Worm (Caenorhabditis elegans) whole organism, L2 larva: ENCODE results near the gene W03B1.3.

Experiments used
- Y55F3AM.14 ChIP-seq: fragments of 200-800 bp; sonication (Bioruptor generic); optimal IDR thresholded peaks from 2 replicates; lab custom pipeline; 2018; ENCODE audit warnings: mild to moderate bottlenecking, missing genetic modification characterization, missing compliant biosample characterization
- ZK546.5 ChIP-seq: sonication (generic microtip); optimal IDR thresholded peaks from 2 replicates; lab custom pipeline; 2017; ENCODE audit warnings: missing biosample characterization, missing genetic modification characterization
- aly-2 ChIP-seq: fragments of 150-350 bp; optimal IDR thresholded peaks from 2 replicates; lab custom pipeline; 2014; ENCODE audit warnings: missing biosample characterization, missing genetic modification characterization
- blmp-1 ChIP-seq: sonication (generic microtip); optimal IDR thresholded peaks from 2 replicates; lab custom pipeline; 2017; ENCODE audit warnings: missing genetic modification characterization, mild to moderate bottlenecking, missing compliant biosample characterization, antibody characterized with exemption, moderate library complexity; ENCODE audit not compliant: insufficient read depth
- ceh-16 ChIP-seq: fragments of 150-350 bp; optimal IDR thresholded peaks from 2 replicates; lab custom pipeline; 2014; ENCODE audit warnings: missing biosample characterization, missing genetic modification characterization
- fos-1 ChIP-seq: fragments of 150-350 bp; optimal IDR thresholded peaks from 2 replicates; lab custom pipeline; 2014; ENCODE audit warnings: missing biosample characterization, missing genetic modification characterization
- lin-11 ChIP-seq: fragments of 150-350 bp; sonication (generic microtip); optimal IDR thresholded peaks from 2 replicates; lab custom pipeline; 2014; ENCODE audit warnings: missing biosample characterization, missing genetic modification characterization, inconsistent platforms, mixed read lengths
- lsy-2 ChIP-seq, 2 experiments: fragments of 150-350 bp in 1 of 2; sonication (generic microtip) in 1 of 2; optimal IDR thresholded peaks; 2 replicates each; lab custom pipeline; 2014 to 2017; ENCODE audit warnings: missing biosample characterization in 2 of 2, missing genetic modification characterization in 2 of 2
- nhr-10 ChIP-seq: sonication (generic microtip); optimal IDR thresholded peaks from 2 replicates; lab custom pipeline; 2017; ENCODE audit warnings: missing biosample characterization, missing genetic modification characterization
- nhr-21 ChIP-seq: fragments of 150-350 bp; optimal IDR thresholded peaks from 2 replicates; lab custom pipeline; 2014; ENCODE audit warnings: missing biosample characterization, missing genetic modification characterization
- peb-1 ChIP-seq: fragments of 150-350 bp; optimal IDR thresholded peaks from 2 replicates; lab custom pipeline; 2014; ENCODE audit warnings: missing biosample characterization, missing genetic modification characterization
- skn-1 ChIP-seq: sonication (generic microtip); optimal IDR thresholded peaks from 2 replicates; lab custom pipeline; 2017; ENCODE audit warnings: missing biosample characterization, missing genetic modification characterization
- sma-9 ChIP-seq, 2 experiments: fragments of 150-350 bp in 1 of 2; sonication (generic microtip) in 1 of 2; optimal IDR thresholded peaks; 2 replicates each; lab custom pipeline; 2014 to 2016; ENCODE audit warnings: missing genetic modification characterization in 2 of 2, mild to moderate bottlenecking in 1 of 2, missing biosample characterization in 1 of 2, missing compliant biosample characterization in 1 of 2, missing genetic modification reagents in 1 of 2, moderate library complexity in 1 of 2
- snpc-4 ChIP-seq: fragments of 150-350 bp; optimal IDR thresholded peaks from 2 replicates; lab custom pipeline; 2014; ENCODE audit warnings: missing biosample characterization, missing genetic modification characterization
- unc-62 ChIP-seq: fragments of 150-350 bp; optimal IDR thresholded peaks from 2 replicates; lab custom pipeline; 2014; ENCODE audit warnings: missing biosample characterization, missing genetic modification reagents, missing genetic modification characterization

W03B1.3 gene

ce11 chrIV:4284020-4284419 lies 52.0 kb downstream of the W03B1.3 start, which contains the start of gene F15E6.6:
F15E6.6 (minus strand) TSS chrIV:4284120.
- no peak for TF ChIP-seq Y55F3AM.14
- TF ChIP-seq nhr-10 (tag; lab: Kevin White, UChicago): no peak
- TF ChIP-seq ZK546.5 (tag; lab: Kevin White, UChicago): no peak
- TF ChIP-seq peb-1: no peak
- TF ChIP-seq aly-2 (tag; lab: Kevin White, UChicago): no peak
- TF ChIP-seq lin-11 (tag; lab: Kevin White, UChicago): no peak
- TF ChIP-seq snpc-4 (tag; lab: Kevin White, UChicago): no peak
- no peak for TF ChIP-seq skn-1 (tag; lab: Kevin White, UChicago)
- no peak for TF ChIP-seq blmp-1
- no peak for TF ChIP-seq ceh-16 (tag; lab: Kevin White, UChicago)
- no peak for TF ChIP-seq unc-62 (GFP tag; lab: Kevin White, UChicago)
- TF ChIP-seq lsy-2 (tag; optimal IDR thresholded peaks at IDR 0.05; lab: Kevin White, UChicago): no peak
- no peak for TF ChIP-seq nhr-21 (tag; lab: Kevin White, UChicago)
- TF ChIP-seq fos-1 (tag; lab: Kevin White, UChicago): no peak
- TF ChIP-seq sma-9 (GFP tag; optimal IDR thresholded peaks at IDR 0.05; lab: Kevin White, UChicago): no peak
- no peak for TF ChIP-seq sma-9 (tag; optimal IDR thresholded peaks at IDR 0.05; lab: Kevin White, UChicago)
